Worm (Caenorhabditis elegans) whole organism, midembryonic: Measurements from ENCODE around the gene AC3.5.
A peak's percentile ranks its signal among the peaks of the same experiment; 100 is the strongest.

Experiments used
- T22C8.4 ChIP-seq: fragments of 200-800 bp; sonication (Bioruptor generic); IDR thresholded peaks from 2 replicates; pipeline ENCODE4 v1.3.6; 2022; ENCODE audit warnings: missing genetic modification characterization, missing compliant biosample characterization
- cog-1 ChIP-seq: sonication (generic microtip); optimal IDR thresholded peaks from 2 replicates; lab custom pipeline; 2016; ENCODE audit warnings: missing genetic modification characterization, missing compliant biosample characterization
- flt-1 ChIP-seq: fragments of 200-800 bp; sonication (Bioruptor generic); IDR thresholded peaks from 2 replicates; pipeline ENCODE4 v1.3.6; 2022; ENCODE audit warnings: missing genetic modification characterization, missing compliant biosample characterization
- klf-2 ChIP-seq: fragments of 200-800 bp; sonication (Bioruptor generic); conservative IDR thresholded peaks from 2 replicates; pipeline ENCODE4 v1.3.6; 2022; ENCODE audit warnings: missing genetic modification reagents, missing genetic modification characterization, missing compliant biosample characterization
- med-1 ChIP-seq: sonication (generic microtip); optimal IDR thresholded peaks from 2 replicates; lab custom pipeline; 2017; ENCODE audit warnings: missing genetic modification characterization, mild to moderate bottlenecking, missing compliant biosample characterization, antibody characterized with exemption, missing genetic modification reagents; ENCODE audit not compliant: insufficient read depth
- ref-1 ChIP-seq: fragments of 200-800 bp; sonication (Bioruptor generic); conservative IDR thresholded peaks from 2 replicates; pipeline ENCODE4 v1.3.6; 2022; ENCODE audit warnings: missing genetic modification reagents, missing genetic modification characterization, missing compliant biosample characterization
- tab-1 ChIP-seq: fragments of 200-800 bp; sonication (Bioruptor generic); IDR thresholded peaks from 2 replicates; pipeline ENCODE4 v1.3.6; 2022; ENCODE audit warnings: missing genetic modification characterization, missing compliant biosample characterization
- ztf-23 ChIP-seq: fragments of 200-800 bp; sonication (Bioruptor generic); IDR thresholded peaks from 2 replicates; pipeline ENCODE4 v1.3.6; 2022; ENCODE audit warnings: missing genetic modification reagents, missing genetic modification characterization, missing compliant biosample characterization
- ztf-29 ChIP-seq: fragments of 200-800 bp; sonication (Bioruptor generic); IDR thresholded peaks from 2 replicates; pipeline ENCODE4 v1.3.6; 2022; ENCODE audit warnings: missing genetic modification reagents, missing genetic modification characterization, missing compliant biosample characterization

The AC3.5 gene

ce11 chrV:10388318-10388717 lies at the start of gene AC3.5:
Gene AC3.5, plus strand, starts transcription at chrV:10388527.
- TF ChIP-seq flt-1 (GFP tag; lab: Robert Waterston, UW) (no peak), ztf-29 (no peak), ztf-23 (GFP tag; lab: Robert Waterston, UW) (no peak), T22C8.4 (GFP tag; lab: Robert Waterston, UW) (no peak), cog-1 (tag; lab: Kevin White, UChicago) (no peak), ref-1 (GFP tag; lab: Robert Waterston, UW) (no peak), tab-1 (GFP tag; lab: Robert Waterston, UW) (no peak), klf-2 (GFP tag; lab: Robert Waterston, UW) (no peak)

ce11 chrV:10339200-10339599 lies 49.1 kb upstream of the AC3.5 start, which contains the start of gene K07C5.2:
Gene K07C5.2, plus strand, starts transcription at chrV:10339500.
- TF ChIP-seq ztf-23 (GFP tag; lab: Robert Waterston, UW), result no peak
- TF ChIP-seq ref-1 (GFP tag; lab: Robert Waterston, UW), result no peak
- TF ChIP-seq med-1 (GFP tag; lab: Kevin White, UChicago), result no peak
- no peak for TF ChIP-seq cog-1 (tag; lab: Kevin White, UChicago)
- TF ChIP-seq T22C8.4 (GFP tag; lab: Robert Waterston, UW), result no peak
- no peak for TF ChIP-seq klf-2 (GFP tag; lab: Robert Waterston, UW)
- no peak for TF ChIP-seq ztf-29
- no peak for TF ChIP-seq flt-1 (GFP tag; lab: Robert Waterston, UW)
- TF ChIP-seq tab-1 (GFP tag; lab: Robert Waterston, UW), result no peak

ce11 chrV:10341905-10342328 lies 46.4 kb upstream of the AC3.5 start, which contains the start of gene K07C5.13:
Gene K07C5.13, plus strand, starts transcription at chrV:10342055.
- TF ChIP-seq flt-1 (GFP tag; lab: Robert Waterston, UW) (peak; percentile 77), ztf-29 (peak; percentile 44; the same call in 1 of the 2 replicates), ztf-23 (GFP tag; lab: Robert Waterston, UW) (peak; percentile 79; the same call in 1 of the 2 replicates)

DNA sequence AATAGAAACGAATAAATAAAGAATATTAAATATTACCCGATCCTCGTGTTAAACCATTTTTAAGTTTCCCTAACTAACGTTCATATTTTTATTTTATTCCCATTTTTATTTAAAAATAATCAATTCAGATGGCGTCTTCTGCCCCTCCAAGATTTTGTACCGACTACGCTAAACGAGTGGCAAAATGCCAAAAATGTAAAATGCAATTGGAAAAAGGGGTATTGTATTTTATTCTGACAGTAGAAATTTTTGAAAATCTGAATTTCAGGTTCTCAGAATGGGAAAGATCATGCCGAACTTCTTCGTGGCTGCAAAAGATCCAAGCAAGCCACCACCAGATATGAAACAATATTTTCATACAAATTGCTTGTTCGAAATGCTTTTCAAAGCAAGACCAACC lies 45.4 kb upstream of the AC3.5 start, which contains the start of gene K07C5.3:
Gene K07C5.3, plus strand, starts transcription at position 129 of the 400 bp plus-strand sequence.
- no peak for TF ChIP-seq ztf-29
- TF ChIP-seq klf-2 (GFP tag; lab: Robert Waterston, UW), result no peak
- TF ChIP-seq T22C8.4 (GFP tag; lab: Robert Waterston, UW), result no peak
- TF ChIP-seq med-1 (GFP tag; lab: Kevin White, UChicago), result no peak
- TF ChIP-seq ztf-23 (GFP tag; lab: Robert Waterston, UW), result no peak
- no peak for TF ChIP-seq ref-1 (GFP tag; lab: Robert Waterston, UW)

- TF ChIP-seq ref-1 (GFP tag; lab: Robert Waterston, UW) (no peak), ztf-29 (no peak), flt-1 (GFP tag; lab: Robert Waterston, UW) (no peak), cog-1 (tag; lab: Kevin White, UChicago) (no peak), tab-1 (GFP tag; lab: Robert Waterston, UW) (no peak), klf-2 (GFP tag; lab: Robert Waterston, UW) (no peak), T22C8.4 (GFP tag; lab: Robert Waterston, UW) (no peak), med-1 (GFP tag; lab: Kevin White, UChicago) (no peak), ztf-23 (GFP tag; lab: Robert Waterston, UW) (no peak)
Observed at ce11 chrV:10350054-10350453, 38.3 kb upstream of the AC3.5 start, which contains the start of gene K07C5.9. Gene K07C5.9, minus strand, starts transcription at chrV:10350154.

ce11 chrV:10352928-10353427 lies 35.3 kb upstream of the AC3.5 start, which contains the start of gene nol-56:
Gene nol-56, minus strand, starts transcription at chrV:10352978.
- TF ChIP-seq T22C8.4 (GFP tag; lab: Robert Waterston, UW) (no peak), ztf-23 (GFP tag; lab: Robert Waterston, UW) (no peak), flt-1 (GFP tag; lab: Robert Waterston, UW) (no peak), klf-2 (GFP tag; lab: Robert Waterston, UW) (no peak), cog-1 (tag; lab: Kevin White, UChicago) (no peak), tab-1 (GFP tag; lab: Robert Waterston, UW) (no peak), med-1 (GFP tag; lab: Kevin White, UChicago) (no peak), ztf-29 (no peak), ref-1 (GFP tag; lab: Robert Waterston, UW) (no peak)

- TF ChIP-seq ztf-23 (GFP tag; lab: Robert Waterston, UW), result peak; percentile 75
- TF ChIP-seq flt-1 (GFP tag; lab: Robert Waterston, UW), result peak; percentile 79
- peak; percentile 70; the same call in 1 of the 2 replicates for TF ChIP-seq ztf-29
- peak; percentile 46 for TF ChIP-seq cog-1 (tag; lab: Kevin White, UChicago)
- 0 out of 2 replicates have a peak, but pooled peaks have one; percentile 31 for TF ChIP-seq klf-2 (GFP tag; lab: Robert Waterston, UW)
- no peak for TF ChIP-seq ref-1 (GFP tag; lab: Robert Waterston, UW)
- no peak for TF ChIP-seq tab-1 (GFP tag; lab: Robert Waterston, UW)
- no peak for TF ChIP-seq med-1 (GFP tag; lab: Kevin White, UChicago)
- no peak; the same call in 1 of the 2 replicates for TF ChIP-seq T22C8.4 (GFP tag; lab: Robert Waterston, UW)
Observed at ce11 chrV:10355773-10356335, 32.5 kb upstream of the AC3.5 start, which contains the start of gene sluh-7. Gene sluh-7, minus strand, starts transcription at chrV:10355823.

DNA sequence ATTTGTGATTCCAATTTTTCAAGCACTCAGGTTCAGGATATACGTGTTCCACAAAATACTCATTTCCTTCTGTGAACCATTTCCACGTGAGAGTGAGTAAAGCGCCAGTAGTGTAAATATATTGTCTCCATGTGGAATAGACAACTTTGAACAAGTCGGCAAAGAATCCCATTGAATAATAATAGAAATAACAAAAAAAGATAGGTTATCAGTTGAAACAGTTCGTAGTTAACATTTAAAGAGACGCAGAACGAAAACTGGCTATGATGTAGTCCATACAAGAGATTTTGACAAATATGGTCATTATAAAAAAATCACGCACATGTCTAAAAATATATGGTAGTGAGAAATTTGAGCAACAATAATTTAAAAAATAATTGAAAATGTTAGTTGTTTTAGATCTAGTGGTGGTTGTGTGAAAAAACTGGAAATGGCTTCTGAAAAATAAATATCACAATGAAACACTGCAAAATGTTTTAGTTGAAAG lies 30.8 kb upstream of the AC3.5 start, which contains the start of gene ceeh-2:
Gene ceeh-2, minus strand, starts transcription at position 437 of the 487 bp plus-strand sequence.
- TF ChIP-seq cog-1 (tag; lab: Kevin White, UChicago), result no peak
- TF ChIP-seq klf-2 (GFP tag; lab: Robert Waterston, UW), result no peak
- no peak for TF ChIP-seq flt-1 (GFP tag; lab: Robert Waterston, UW)
- TF ChIP-seq ztf-29, result no peak
- TF ChIP-seq ztf-23 (GFP tag; lab: Robert Waterston, UW), result no peak
- no peak for TF ChIP-seq med-1 (GFP tag; lab: Kevin White, UChicago)

ce11 chrV:10358238-10358637 lies 30.1 kb upstream of the AC3.5 start, which contains the start of gene ttll-15:
Gene ttll-15, plus strand, starts transcription at chrV:10358538.
- TF ChIP-seq ref-1 (GFP tag; lab: Robert Waterston, UW) (no peak), tab-1 (GFP tag; lab: Robert Waterston, UW) (no peak), cog-1 (tag; lab: Kevin White, UChicago) (no peak), T22C8.4 (GFP tag; lab: Robert Waterston, UW) (no peak), flt-1 (GFP tag; lab: Robert Waterston, UW) (no peak), ztf-23 (GFP tag; lab: Robert Waterston, UW) (no peak), klf-2 (GFP tag; lab: Robert Waterston, UW) (no peak), med-1 (GFP tag; lab: Kevin White, UChicago) (no peak)
